Fruit fly (Drosophila melanogaster): Measurements from ENCODE around the gene sfl.
A peak's percentile ranks its signal among the peaks of the same experiment; 100 is the strongest.

Gene sfl

dm6 chr3L:6488405-6488804 is 7.1 kb upstream of the sfl start, which contains the start of the genes CG10147 and Bulli (continued):
- peak; percentile 97 for TF ChIP-seq CG18262 (tag; optimal IDR thresholded peaks at IDR 0.05)
- peak; percentile 96 for TF ChIP-seq CG1647 (GFP tag; optimal IDR thresholded peaks at IDR 0.05)
- TF ChIP-seq bcd (GFP tag; optimal IDR thresholded peaks at IDR 0.05), result peak; percentile 97
- peak; percentile 38 to 82 for TF ChIP-seq tll (GFP tag; optimal IDR thresholded peaks at IDR 0.05)
- TF ChIP-seq insv (GFP tag; optimal IDR thresholded peaks at IDR 0.05), result peak in 1 of 2 experiments; percentile 72
- TF ChIP-seq ash1 (GFP tag; optimal IDR thresholded peaks at IDR 0.05), result peak; percentile 80
- peak; percentile 87 for TF ChIP-seq pnt (GFP tag; optimal IDR thresholded peaks at IDR 0.05)
- peak; percentile 97 for TF ChIP-seq CG17359 (tag; optimal IDR thresholded peaks at IDR 0.05)
- TF ChIP-seq CG2889 (GFP tag; IDR thresholded peaks at IDR 0.05), result peak; percentile 96
- TF ChIP-seq Gsc (GFP tag; IDR thresholded peaks at IDR 0.05), result peak; percentile 94
- peak; percentile 98 for TF ChIP-seq CG14710 (tag; optimal IDR thresholded peaks at IDR 0.05)
- TF ChIP-seq CG10462 (GFP tag; optimal IDR thresholded peaks at IDR 0.05), result peak; percentile 95
- TF ChIP-seq ara (GFP tag; IDR thresholded peaks at IDR 0.05), result peak; percentile 98
- peak; percentile 98 for TF ChIP-seq CG10209 (GFP tag; optimal IDR thresholded peaks at IDR 0.05)
- TF ChIP-seq CG1233 (GFP tag; optimal IDR thresholded peaks at IDR 0.05), result peak; percentile 95
- peak; percentile 90 for TF ChIP-seq CG13296 (GFP tag; optimal IDR thresholded peaks at IDR 0.05)
- TF ChIP-seq CG12391 (tag; optimal IDR thresholded peaks at IDR 0.05), result peak; percentile 99
- TF ChIP-seq Lim3 (GFP tag; IDR thresholded peaks at IDR 0.05), result peak; percentile 92
- TF ChIP-seq peb (GFP tag; IDR thresholded peaks at IDR 0.05), result peak; percentile 97
- TF ChIP-seq tup (GFP tag; optimal IDR thresholded peaks at IDR 0.05), result peak; percentile 96
- TF ChIP-seq D19A (tag; optimal IDR thresholded peaks at IDR 0.05), result peak; percentile 91
- peak; percentile 91 for TF ChIP-seq CG12219 (GFP tag; optimal IDR thresholded peaks at IDR 0.05)
- TF ChIP-seq emc (GFP tag; optimal IDR thresholded peaks at IDR 0.05), result peak; percentile 86
- TF ChIP-seq YL-1 (GFP tag; optimal IDR thresholded peaks at IDR 0.05), result peak; percentile 91
- TF ChIP-seq Rx (GFP tag; IDR thresholded peaks at IDR 0.05), result peak; percentile 98
- peak; percentile 99 for TF ChIP-seq CG6272 (GFP tag; IDR thresholded peaks at IDR 0.05)
- peak; percentile 93 for TF ChIP-seq CrebB (tag; optimal IDR thresholded peaks at IDR 0.05)
- peak; percentile 97 for TF ChIP-seq CG12659 (GFP tag; optimal IDR thresholded peaks at IDR 0.05)
- peak; percentile 98 for TF ChIP-seq H2.0 (GFP tag; IDR thresholded peaks at IDR 0.05)
- TF ChIP-seq CG15514 (GFP tag; optimal IDR thresholded peaks at IDR 0.05), result peak; percentile 89
- TF ChIP-seq crp (GFP tag; optimal IDR thresholded peaks at IDR 0.05), result peak; percentile 95 to 99
- peak; percentile 86 for TF ChIP-seq hkb (optimal IDR thresholded peaks at IDR 0.05)
- peak; percentile 96 for TF ChIP-seq hkb (GFP tag; IDR thresholded peaks at IDR 0.05)
- peak; percentile 92 for TF ChIP-seq CG11560 (tag; IDR thresholded peaks at IDR 0.05)
- TF ChIP-seq ro (GFP tag; IDR thresholded peaks at IDR 0.05), result peak; percentile 96
- TF ChIP-seq CG2875 (GFP tag; optimal IDR thresholded peaks at IDR 0.05), result peak; percentile 86
- TF ChIP-seq CG4282 (GFP tag; optimal IDR thresholded peaks at IDR 0.05), result peak; percentile 75
- peak; percentile 94 for TF ChIP-seq Doc2 (GFP tag; IDR thresholded peaks at IDR 0.05)
- TF ChIP-seq CG17912 (GFP tag; optimal IDR thresholded peaks at IDR 0.05), result peak; percentile 92
- peak; percentile 83 for TF ChIP-seq nerfin-2 (GFP tag; IDR thresholded peaks at IDR 0.05; ENCODE audit: partially characterized antibody)
- peak; percentile 96 for TF ChIP-seq CG31224 (GFP tag; IDR thresholded peaks at IDR 0.05)
- TF ChIP-seq bsh (GFP tag; optimal IDR thresholded peaks at IDR 0.05), result peak; percentile 52 to 98
- peak; percentile 94 for TF ChIP-seq gsb-n (tag; optimal IDR thresholded peaks at IDR 0.05)
- peak; percentile 95 for TF ChIP-seq CG4854 (GFP tag; optimal IDR thresholded peaks at IDR 0.05)
- TF ChIP-seq Aef1 (GFP tag; IDR thresholded peaks at IDR 0.05), result peak; percentile 99
- TF ChIP-seq yki (optimal IDR thresholded peaks at IDR 0.05), result no peak
- peak; percentile 84 for TF ChIP-seq CG6654 (GFP tag; optimal IDR thresholded peaks at IDR 0.05)
- peak; percentile 94 for TF ChIP-seq HHEX (GFP tag; optimal IDR thresholded peaks at IDR 0.05)
- peak; percentile 91 for TF ChIP-seq repo (GFP tag; optimal IDR thresholded peaks at IDR 0.05)
- peak; percentile 87 for TF ChIP-seq CG3407 (GFP tag; optimal IDR thresholded peaks at IDR 0.05)
- TF ChIP-seq Camta (GFP tag; optimal IDR thresholded peaks at IDR 0.05), result peak; percentile 93
